Fruit fly (Drosophila melanogaster): Measurements from ENCODE around the gene CG9338.

DNA sequence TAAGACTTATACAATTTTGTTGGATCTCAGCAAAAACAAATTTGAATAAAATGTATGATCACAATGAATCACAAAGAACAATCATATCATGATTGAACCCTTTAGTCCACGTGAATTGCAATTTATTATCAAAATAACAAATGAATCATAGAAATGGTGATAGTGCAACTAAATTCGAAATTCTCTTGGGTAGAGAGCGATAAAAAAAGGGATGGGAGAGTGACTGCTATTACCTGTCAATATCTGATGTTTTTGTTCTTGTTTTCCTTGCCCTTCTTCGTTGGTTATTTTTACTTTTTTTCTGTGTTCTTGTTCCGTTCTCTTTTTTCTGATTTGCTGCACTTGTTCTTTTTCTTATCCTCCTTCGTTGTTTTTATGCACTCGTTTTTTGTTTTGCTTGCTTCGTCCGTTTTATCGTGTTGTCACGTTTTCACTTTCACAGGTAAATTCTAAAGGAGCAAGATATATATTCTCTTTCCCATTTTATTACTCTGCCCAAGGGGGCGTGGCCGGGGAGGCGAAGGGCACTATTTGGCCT, 51.7 kb downstream of the CG9338 start:
- TF ChIP-seq Dll (optimal IDR thresholded peaks at IDR 0.05) (no peak), CG8478 (optimal IDR thresholded peaks at IDR 0.05) (no peak)
